Fruit fly (Drosophila melanogaster) whole organism, embryonic: ENCODE measurements around the gene CG17029.

Source experiments
- B-H2 ChIP-seq: fragments of 200-800 bp; sonication (Bioruptor generic); optimal IDR thresholded peaks from 2 replicates; lab custom pipeline; 2018; ENCODE audit warnings: missing biosample characterization, mild to moderate bottlenecking, missing genetic modification characterization
- CG10267 ChIP-seq: fragments of 200-800 bp; sonication (Bioruptor generic); optimal IDR thresholded peaks from 2 replicates; lab custom pipeline; 2018; ENCODE audit warnings: missing biosample characterization, mild to moderate bottlenecking, missing genetic modification characterization, moderate library complexity
- CG10321 ChIP-seq: fragments of 200-800 bp; sonication (Bioruptor generic); IDR thresholded peaks from 2 replicates; pipeline ENCODE4 v1.3.6; 2022; ENCODE audit warnings: missing biosample characterization, missing genetic modification characterization
- CG10366 ChIP-seq: fragments of 200-800 bp; sonication (Bioruptor generic); IDR thresholded peaks from 2 replicates; pipeline ENCODE4 v1.3.6; 2022; ENCODE audit warnings: missing biosample characterization, missing genetic modification characterization
- CG11504 ChIP-seq: fragments of 200-800 bp; sonication (Bioruptor generic); optimal IDR thresholded peaks from 3 replicates; lab custom pipeline; 2019; ENCODE audit warnings: missing biosample characterization, mild to moderate bottlenecking, missing genetic modification characterization, moderate library complexity
- CG11696 ChIP-seq: fragments of 200-800 bp; sonication (Bioruptor generic); IDR thresholded peaks from 2 replicates; pipeline ENCODE4 v1.3.6; 2022; ENCODE audit warnings: missing biosample characterization, missing genetic modification characterization
- CG12942 ChIP-seq: fragments of 200-800 bp; sonication (Bioruptor generic); optimal IDR thresholded peaks from 3 replicates; lab custom pipeline; 2016; ENCODE audit warnings: missing biosample characterization, missing genetic modification characterization
- CG13123 ChIP-seq: fragments of 200-800 bp; sonication (Bioruptor generic); optimal IDR thresholded peaks from 2 replicates; lab custom pipeline; 2016; ENCODE audit warnings: missing biosample characterization, missing genetic modification characterization
- CG13424 ChIP-seq: fragments of 200-800 bp; sonication (Bioruptor generic); optimal IDR thresholded peaks from 2 replicates; lab custom pipeline; 2019; ENCODE audit warnings: missing biosample characterization, mild to moderate bottlenecking, missing genetic modification characterization, moderate library complexity
- CG14667 ChIP-seq: fragments of 200-800 bp; sonication (Bioruptor generic); IDR thresholded peaks from 2 replicates; pipeline ENCODE4 v1.3.6; 2022; ENCODE audit warnings: missing biosample characterization, missing genetic modification characterization
- CG1529 ChIP-seq: fragments of 200-800 bp; sonication (Bioruptor generic); optimal IDR thresholded peaks from 3 replicates; lab custom pipeline; 2018; ENCODE audit warnings: missing biosample characterization, missing genetic modification characterization
- CG15514 ChIP-seq: fragments of 200-800 bp; sonication (Bioruptor generic); optimal IDR thresholded peaks from 3 replicates; lab custom pipeline; 2017; ENCODE audit warnings: missing biosample characterization, missing genetic modification characterization, mild to moderate bottlenecking, moderate library complexity, missing genetic modification reagents
- CG1602 ChIP-seq: fragments of 200-800 bp; sonication (Bioruptor generic); optimal IDR thresholded peaks from 3 replicates; lab custom pipeline; 2016; ENCODE audit warnings: missing biosample characterization, missing genetic modification characterization
- CG17568 ChIP-seq: fragments of 200-800 bp; sonication (Bioruptor generic); optimal IDR thresholded peaks from 2 replicates; lab custom pipeline; 2018; ENCODE audit warnings: missing biosample characterization, mild to moderate bottlenecking, missing genetic modification characterization, moderate library complexity
- CG32767 ChIP-seq: fragments of 200-800 bp; sonication (Bioruptor generic); IDR thresholded peaks from 2 replicates; pipeline ENCODE4 v1.3.6; 2022; ENCODE audit warnings: missing biosample characterization, missing genetic modification characterization
- CG3281 ChIP-seq: fragments of 200-800 bp; sonication (Bioruptor generic); optimal IDR thresholded peaks from 3 replicates; lab custom pipeline; 2017; ENCODE audit warnings: missing biosample characterization, mild to moderate bottlenecking, missing genetic modification characterization
- CG33557 ChIP-seq: fragments of 200-800 bp; sonication (Bioruptor generic); optimal IDR thresholded peaks from 2 replicates; lab custom pipeline; 2019; ENCODE audit warnings: missing biosample characterization, mild to moderate bottlenecking, missing genetic modification characterization, moderate library complexity
- CG4424 ChIP-seq: fragments of 200-800 bp; sonication (Bioruptor generic); optimal IDR thresholded peaks from 3 replicates; lab custom pipeline; 2016; ENCODE audit warnings: missing biosample characterization, missing genetic modification characterization
- CG7786 ChIP-seq: fragments of 200-800 bp; sonication (Bioruptor generic); optimal IDR thresholded peaks from 2 replicates; lab custom pipeline; 2016; ENCODE audit warnings: missing biosample characterization, missing genetic modification characterization
- CG8359 ChIP-seq: fragments of 200-800 bp; sonication (Bioruptor generic); optimal IDR thresholded peaks from 2 replicates; lab custom pipeline; 2017; ENCODE audit warnings: missing biosample characterization, mild to moderate bottlenecking, missing genetic modification characterization, borderline replicate concordance
- CG8478 ChIP-seq: fragments of >200 bp; optimal IDR thresholded peaks from 2 replicates; lab custom pipeline; 2018
- Deaf1 ChIP-seq: fragments of 200-800 bp; optimal IDR thresholded peaks from 3 replicates; lab custom pipeline; 2019; ENCODE audit warnings: missing biosample characterization, mild to moderate bottlenecking, missing genetic modification characterization, moderate library complexity
- Dll ChIP-seq: fragments of 200-800 bp; sonication (Bioruptor generic); IDR thresholded peaks from 4 replicates; pipeline ENCODE4 v1.3.6; 2022; ENCODE audit warnings: missing biosample characterization, missing genetic modification characterization; ENCODE audit not compliant: partially characterized antibody
- Doc3 ChIP-seq: fragments of 200-800 bp; sonication (Bioruptor generic); IDR thresholded peaks from 3 replicates; pipeline ENCODE4 v1.3.6; 2022; ENCODE audit warnings: missing biosample characterization, missing genetic modification characterization; ENCODE audit not compliant: partially characterized antibody
- Elba2 ChIP-seq: fragments of 200-800 bp; sonication (Bioruptor generic); optimal IDR thresholded peaks from 3 replicates; lab custom pipeline; 2016; ENCODE audit warnings: missing biosample characterization, missing genetic modification characterization
- HHEX ChIP-seq: fragments of 200-800 bp; sonication (Bioruptor generic); optimal IDR thresholded peaks from 3 replicates; lab custom pipeline; 2017; ENCODE audit warnings: missing biosample characterization, mild to moderate bottlenecking, missing genetic modification characterization, missing genetic modification reagents
- Hey ChIP-seq: fragments of 200-800 bp; sonication (Bioruptor generic); optimal IDR thresholded peaks from 3 replicates; lab custom pipeline; 2018; ENCODE audit warnings: missing biosample characterization, mild to moderate bottlenecking, missing genetic modification characterization
- Hmx ChIP-seq: fragments of 200-800 bp; sonication (Bioruptor generic); optimal IDR thresholded peaks from 2 replicates; lab custom pipeline; 2016; ENCODE audit warnings: missing biosample characterization, missing genetic modification characterization
- Hr39 ChIP-seq: fragments of >200 bp; optimal IDR thresholded peaks from 2 replicates; lab custom pipeline; 2017
- Hr78 ChIP-seq, 2 experiments: fragments of 200-800 bp in 1 of 2; fragments of >200 bp in 1 of 2; sonication (Bioruptor generic) in 1 of 2; optimal IDR thresholded peaks; 2 replicates each; lab custom pipeline; 2017 to 2019; ENCODE audit warnings: missing biosample characterization in 2 of 2, missing genetic modification characterization in 2 of 2, mild to moderate bottlenecking in 1 of 2, moderate library complexity in 1 of 2
- Max ChIP-seq: fragments of 200-800 bp; sonication (Bioruptor generic); optimal IDR thresholded peaks from 2 replicates; lab custom pipeline; 2016; ENCODE audit warnings: missing biosample characterization, mild to moderate bottlenecking, missing genetic modification characterization
- NC2β ChIP-seq: fragments of 200-800 bp; sonication (Bioruptor generic); optimal IDR thresholded peaks from 2 replicates; lab custom pipeline; 2016; ENCODE audit warnings: missing biosample characterization, missing genetic modification characterization
- Neu2 ChIP-seq: fragments of 200-800 bp; sonication (Bioruptor generic); optimal IDR thresholded peaks from 3 replicates; lab custom pipeline; 2016; ENCODE audit warnings: missing biosample characterization, missing genetic modification characterization, borderline replicate concordance
- Nf-YB ChIP-seq: fragments of 200-800 bp; sonication (Bioruptor generic); optimal IDR thresholded peaks from 3 replicates; lab custom pipeline; 2019; ENCODE audit warnings: missing biosample characterization, mild to moderate bottlenecking, missing genetic modification characterization, moderate library complexity
- Six4 ChIP-seq: fragments of 200-800 bp; sonication (Bioruptor generic); optimal IDR thresholded peaks from 2 replicates; lab custom pipeline; 2016; ENCODE audit warnings: missing biosample characterization, missing genetic modification characterization
- ash1 ChIP-seq: fragments of 200-800 bp; sonication (Bioruptor generic); optimal IDR thresholded peaks from 2 replicates; lab custom pipeline; 2018; ENCODE audit warnings: missing biosample characterization, mild to moderate bottlenecking, missing genetic modification characterization
- cad ChIP-seq: fragments of >200 bp; optimal IDR thresholded peaks from 2 replicates; lab custom pipeline; 2017; ENCODE audit warnings: missing biosample characterization, missing genetic modification characterization
- chinmo ChIP-seq: fragments of 200-800 bp; sonication (Bioruptor generic); IDR thresholded peaks from 4 replicates; pipeline ENCODE4 v1.3.6; 2022; ENCODE audit warnings: missing biosample characterization, missing genetic modification characterization; ENCODE audit not compliant: partially characterized antibody
- dati ChIP-seq: fragments of 200-800 bp; sonication (Bioruptor generic); IDR thresholded peaks from 2 replicates; pipeline ENCODE4 v1.3.6; 2022; ENCODE audit warnings: missing biosample characterization, missing genetic modification characterization
- gsb ChIP-seq: fragments of 200-800 bp; sonication (Bioruptor generic); IDR thresholded peaks from 2 replicates; pipeline ENCODE4 v1.3.6; 2022; ENCODE audit warnings: missing biosample characterization, missing genetic modification characterization
- hkb ChIP-seq, 2 experiments: fragments of 200-800 bp in 1 of 2; fragments of >200 bp in 1 of 2; sonication (Bioruptor generic) in 1 of 2; IDR thresholded peaks in 1 of 2; optimal IDR thresholded peaks in 1 of 2; 2 replicates each; pipeline versions ENCODE4 v1.3.6 to Lab custom; 2017 to 2022; ENCODE audit warnings: missing biosample characterization in 1 of 2, missing genetic modification characterization in 1 of 2
- kni ChIP-seq: fragments of 200-800 bp; sonication (Bioruptor generic); optimal IDR thresholded peaks from 3 replicates; lab custom pipeline; 2017; ENCODE audit warnings: mild to moderate bottlenecking, missing biosample characterization, missing genetic modification reagents, missing genetic modification characterization
- maf-S ChIP-seq: fragments of 200-800 bp; sonication (Bioruptor generic); optimal IDR thresholded peaks from 2 replicates; lab custom pipeline; 2016; ENCODE audit warnings: missing biosample characterization, missing genetic modification characterization
- nerfin-2 ChIP-seq: fragments of 200-800 bp; sonication (Bioruptor generic); IDR thresholded peaks from 2 replicates; pipeline ENCODE4 v1.3.6; 2022; ENCODE audit warnings: missing biosample characterization, missing genetic modification characterization; ENCODE audit not compliant: partially characterized antibody
- nom ChIP-seq: fragments of 200-800 bp; sonication (Bioruptor generic); optimal IDR thresholded peaks from 2 replicates; lab custom pipeline; 2017; ENCODE audit warnings: missing biosample characterization, missing genetic modification characterization, mild to moderate bottlenecking, moderate library complexity, missing genetic modification reagents
- onecut ChIP-seq: fragments of 200-800 bp; sonication (Bioruptor generic); IDR thresholded peaks from 2 replicates; pipeline ENCODE4 v1.3.6; 2022; ENCODE audit warnings: missing biosample characterization, missing genetic modification characterization
- sob ChIP-seq: fragments of 200-800 bp; sonication (Bioruptor generic); IDR thresholded peaks from 2 replicates; pipeline ENCODE4 v1.3.6; 2022; ENCODE audit warnings: missing biosample characterization, missing genetic modification characterization
- sr ChIP-seq: fragments of 200-800 bp; sonication (Bioruptor generic); IDR thresholded peaks from 3 replicates; pipeline ENCODE4 v1.3.6; 2022; ENCODE audit warnings: missing biosample characterization, missing genetic modification characterization
- vnd ChIP-seq: fragments of 200-800 bp; sonication (Bioruptor generic); IDR thresholded peaks from 3 replicates; pipeline ENCODE4 v1.3.6; 2022; ENCODE audit warnings: missing biosample characterization, missing genetic modification characterization; ENCODE audit not compliant: partially characterized antibody

Gene CG17029

dm6 chr3L:16021064-16021683 lies 44.5 kb downstream of the CG17029 start (continued):
- TF ChIP-seq Doc3 (GFP tag; lab: Robert Waterston, UW) (no peak), dati (GFP tag; lab: Robert Waterston, UW) (no peak), hkb (optimal IDR thresholded peaks at IDR 0.05; lab: Kevin White, UChicago) (no peak), hkb (GFP tag; IDR thresholded peaks at IDR 0.05; lab: Robert Waterston, UW) (0 out of 2 replicates have a peak, but pooled peaks have one; percentile 43), CG10321 (GFP tag; lab: Robert Waterston, UW) (no peak), Neu2 (no peak), CG10366 (GFP tag; lab: Robert Waterston, UW) (peak; percentile 28), CG32767 (GFP tag; lab: Robert Waterston, UW) (no peak), ash1 (GFP tag; lab: Kevin White, UChicago) (no peak), Deaf1 (tag; lab: Kevin White, UChicago) (no peak), CG17568 (GFP tag; lab: Kevin White, UChicago) (no peak), CG4424 (GFP tag; lab: Kevin White, UChicago) (peak; percentile 63), CG15514 (GFP tag; lab: Kevin White, UChicago) (no peak), sob (GFP tag; lab: Robert Waterston, UW) (no peak), CG13424 (tag; lab: Kevin White, UChicago) (peak; percentile 46), B-H2 (GFP tag; lab: Kevin White, UChicago) (no peak), Elba2 (GFP tag; lab: Kevin White, UChicago) (peak; percentile 32), Nf-YB (GFP tag; lab: Kevin White, UChicago) (peak; percentile 12), CG33557 (GFP tag; lab: Kevin White, UChicago) (peak; percentile 70), CG14667 (GFP tag; lab: Robert Waterston, UW) (0 out of 2 replicates have a peak, but pooled peaks have one; percentile 7), HHEX (no peak), CG1602 (GFP tag; lab: Kevin White, UChicago) (peak; percentile 48), chinmo (GFP tag; lab: Robert Waterston, UW) (no peak), CG7786 (peak; percentile 33), CG11504 (peak; percentile 54), maf-S (GFP tag; lab: Kevin White, UChicago) (peak; percentile 38), kni (peak; percentile 39), Dll (no peak), onecut (GFP tag; lab: Robert Waterston, UW) (peak; percentile 27; the same call in 1 of the 2 replicates), CG1529 (GFP tag; lab: Kevin White, UChicago) (no peak), CG8359 (peak; percentile 37), CG11696 (no peak), Hr39 (lab: Kevin White, UChicago) (no peak), nerfin-2 (GFP tag; lab: Robert Waterston, UW) (no peak), Six4 (GFP tag; lab: Kevin White, UChicago) (peak; percentile 57), gsb (GFP tag; lab: Robert Waterston, UW) (no peak), cad (no peak), sr (GFP tag; lab: Robert Waterston, UW) (no peak), Hmx (GFP tag; lab: Kevin White, UChicago) (no peak), vnd (GFP tag; lab: Robert Waterston, UW) (no peak), Hr78 (GFP tag; optimal IDR thresholded peaks at IDR 0.05; lab: Kevin White, UChicago) (no peak), Max (GFP tag; lab: Kevin White, UChicago) (peak; percentile 3), NC2β (peak; percentile 41), CG8478 (lab: Kevin White, UChicago) (no peak), CG10267 (tag; lab: Kevin White, UChicago) (peak; percentile 73), nom (GFP tag; lab: Kevin White, UChicago) (no peak), Hey (tag; lab: Kevin White, UChicago) (no peak), CG13123 (GFP tag; lab: Kevin White, UChicago) (no peak), CG3281 (no peak), CG12942 (GFP tag; lab: Kevin White, UChicago) (peak; percentile 20)
